Worm (Caenorhabditis elegans): ENCODE results near the gene T20B12.5.

- TF ChIP-seq lin-13 (GFP tag; optimal IDR thresholded peaks at IDR 0.05) (no peak), lin-39 (tag; optimal IDR thresholded peaks at IDR 0.05) (no peak), set-16 (GFP tag; IDR thresholded peaks at IDR 0.05) (no peak), skn-1 (tag; optimal IDR thresholded peaks at IDR 0.05) (no peak), zag-1 (tag; optimal IDR thresholded peaks at IDR 0.05) (no peak), fkh-10 (GFP tag; optimal IDR thresholded peaks at IDR 0.05) (no peak), gei-8 (GFP tag; optimal IDR thresholded peaks at IDR 0.05) (no peak), unc-62 (GFP tag; optimal IDR thresholded peaks at IDR 0.05 in 1 of 2) (no peak), unc-62 (tag; optimal IDR thresholded peaks at IDR 0.05) (no peak)
These were observed 7.0 kb upstream of the T20B12.5 start for ce11 chrIII:7373802-7374435.
